Worm (Caenorhabditis elegans) whole organism, midembryonic: ENCODE data around the gene fbxa-219.

Experiments used
- flt-1 ChIP-seq: fragments of 200-800 bp; sonication (Bioruptor generic); IDR thresholded peaks from 2 replicates; pipeline ENCODE4 v1.3.6; 2022; ENCODE audit warnings: missing genetic modification characterization, missing compliant biosample characterization
- klf-2 ChIP-seq: fragments of 200-800 bp; sonication (Bioruptor generic); conservative IDR thresholded peaks from 2 replicates; pipeline ENCODE4 v1.3.6; 2022; ENCODE audit warnings: missing genetic modification reagents, missing genetic modification characterization, missing compliant biosample characterization
- tab-1 ChIP-seq: fragments of 200-800 bp; sonication (Bioruptor generic); IDR thresholded peaks from 2 replicates; pipeline ENCODE4 v1.3.6; 2022; ENCODE audit warnings: missing genetic modification characterization, missing compliant biosample characterization
- ztf-23 ChIP-seq: fragments of 200-800 bp; sonication (Bioruptor generic); IDR thresholded peaks from 2 replicates; pipeline ENCODE4 v1.3.6; 2022; ENCODE audit warnings: missing genetic modification reagents, missing genetic modification characterization, missing compliant biosample characterization

DNA sequence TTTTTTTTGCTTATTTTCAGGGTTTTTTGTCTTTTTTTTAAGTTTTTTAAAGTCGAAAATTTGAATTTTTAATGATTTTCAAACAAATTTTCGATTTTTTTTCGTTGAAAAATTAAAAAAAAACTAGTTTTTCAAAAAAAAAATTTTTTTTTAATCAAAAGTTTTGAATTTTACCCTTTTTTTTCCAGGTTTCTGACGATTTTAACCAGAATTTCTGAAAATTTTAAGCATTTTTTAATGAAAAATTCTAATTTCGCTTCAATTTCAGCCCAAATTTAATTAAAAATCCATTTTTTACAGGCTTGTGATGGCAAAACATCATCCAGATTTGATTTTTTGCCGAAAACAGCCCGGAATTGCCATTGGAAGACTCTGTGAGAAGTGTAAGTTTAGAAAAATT, 52.1 kb downstream of the fbxa-219 start, which contains the start of gene phf-5:
- TF ChIP-seq flt-1 (GFP tag; lab: Robert Waterston, UW) (no peak), tab-1 (GFP tag; lab: Robert Waterston, UW) (no peak), klf-2 (GFP tag; lab: Robert Waterston, UW) (no peak), ztf-23 (GFP tag; lab: Robert Waterston, UW) (no peak)
